Worm (Caenorhabditis elegans) whole organism, midembryonic: ENCODE data around the gene T10H9.8.

Experiments used
- T22C8.4 ChIP-seq: fragments of 200-800 bp; sonication (Bioruptor generic); IDR thresholded peaks from 2 replicates; pipeline ENCODE4 v1.3.6; 2022; ENCODE audit warnings: missing genetic modification characterization, missing compliant biosample characterization
- cog-1 ChIP-seq: sonication (generic microtip); optimal IDR thresholded peaks from 2 replicates; lab custom pipeline; 2016; ENCODE audit warnings: missing genetic modification characterization, missing compliant biosample characterization
- flt-1 ChIP-seq: fragments of 200-800 bp; sonication (Bioruptor generic); IDR thresholded peaks from 2 replicates; pipeline ENCODE4 v1.3.6; 2022; ENCODE audit warnings: missing genetic modification characterization, missing compliant biosample characterization
- klf-2 ChIP-seq: fragments of 200-800 bp; sonication (Bioruptor generic); conservative IDR thresholded peaks from 2 replicates; pipeline ENCODE4 v1.3.6; 2022; ENCODE audit warnings: missing genetic modification reagents, missing genetic modification characterization, missing compliant biosample characterization
- med-1 ChIP-seq: sonication (generic microtip); optimal IDR thresholded peaks from 2 replicates; lab custom pipeline; 2017; ENCODE audit warnings: missing genetic modification characterization, mild to moderate bottlenecking, missing compliant biosample characterization, antibody characterized with exemption, missing genetic modification reagents; ENCODE audit not compliant: insufficient read depth
- ref-1 ChIP-seq: fragments of 200-800 bp; sonication (Bioruptor generic); conservative IDR thresholded peaks from 2 replicates; pipeline ENCODE4 v1.3.6; 2022; ENCODE audit warnings: missing genetic modification reagents, missing genetic modification characterization, missing compliant biosample characterization
- tab-1 ChIP-seq: fragments of 200-800 bp; sonication (Bioruptor generic); IDR thresholded peaks from 2 replicates; pipeline ENCODE4 v1.3.6; 2022; ENCODE audit warnings: missing genetic modification characterization, missing compliant biosample characterization
- ztf-23 ChIP-seq: fragments of 200-800 bp; sonication (Bioruptor generic); IDR thresholded peaks from 2 replicates; pipeline ENCODE4 v1.3.6; 2022; ENCODE audit warnings: missing genetic modification reagents, missing genetic modification characterization, missing compliant biosample characterization
- ztf-29 ChIP-seq: fragments of 200-800 bp; sonication (Bioruptor generic); IDR thresholded peaks from 2 replicates; pipeline ENCODE4 v1.3.6; 2022; ENCODE audit warnings: missing genetic modification reagents, missing genetic modification characterization, missing compliant biosample characterization

The T10H9.8 gene

ce11 chrV:6620809-6621208 is 31.3 kb upstream of the T10H9.8 start:
- TF ChIP-seq ref-1 (GFP tag; lab: Robert Waterston, UW), result no peak
- no peak for TF ChIP-seq T22C8.4 (GFP tag; lab: Robert Waterston, UW)
- TF ChIP-seq cog-1, result no peak
- no peak for TF ChIP-seq ztf-23 (GFP tag; lab: Robert Waterston, UW)
- TF ChIP-seq tab-1 (GFP tag; lab: Robert Waterston, UW), result no peak
- no peak for TF ChIP-seq ztf-29 (GFP tag; lab: Robert Waterston, UW)

- TF ChIP-seq flt-1 (GFP tag; lab: Robert Waterston, UW) (no peak), tab-1 (GFP tag; lab: Robert Waterston, UW) (no peak), cog-1 (no peak), ztf-23 (GFP tag; lab: Robert Waterston, UW) (no peak), klf-2 (GFP tag; lab: Robert Waterston, UW) (no peak), ref-1 (GFP tag; lab: Robert Waterston, UW) (no peak), med-1 (no peak)
Observed at ce11 chrV:6621894-6622293, 30.3 kb upstream of the T10H9.8 start, which contains the start of gene nhr-37. Gene nhr-37 (plus strand): TSS chrV:6622194.

ce11 chrV:6626244-6626643 is 25.9 kb upstream of the T10H9.8 start, which contains the start of gene ppt-1:
Gene ppt-1 (minus strand): TSS chrV:6626344.
- TF ChIP-seq ztf-29 (GFP tag; lab: Robert Waterston, UW), result no peak
- TF ChIP-seq T22C8.4 (GFP tag; lab: Robert Waterston, UW), result no peak
- TF ChIP-seq ztf-23 (GFP tag; lab: Robert Waterston, UW), result no peak
- TF ChIP-seq cog-1, result no peak
- TF ChIP-seq ref-1 (GFP tag; lab: Robert Waterston, UW), result no peak
- no peak for TF ChIP-seq tab-1 (GFP tag; lab: Robert Waterston, UW)
- TF ChIP-seq flt-1 (GFP tag; lab: Robert Waterston, UW), result no peak
- no peak for TF ChIP-seq med-1
- TF ChIP-seq klf-2 (GFP tag; lab: Robert Waterston, UW), result no peak

- TF ChIP-seq cog-1 (no peak), flt-1 (GFP tag; lab: Robert Waterston, UW) (no peak), klf-2 (GFP tag; lab: Robert Waterston, UW) (no peak), med-1 (no peak), T22C8.4 (GFP tag; lab: Robert Waterston, UW) (no peak), ztf-23 (GFP tag; lab: Robert Waterston, UW) (no peak), ref-1 (GFP tag; lab: Robert Waterston, UW) (no peak), ztf-29 (GFP tag; lab: Robert Waterston, UW) (no peak), tab-1 (GFP tag; lab: Robert Waterston, UW) (no peak)
Observed at ce11 chrV:6630769-6631168, 21.4 kb upstream of the T10H9.8 start.

- no peak for TF ChIP-seq tab-1 (GFP tag; lab: Robert Waterston, UW)
- no peak for TF ChIP-seq klf-2 (GFP tag; lab: Robert Waterston, UW)
- no peak for TF ChIP-seq ref-1 (GFP tag; lab: Robert Waterston, UW)
- TF ChIP-seq cog-1, result no peak
- TF ChIP-seq med-1, result no peak
- TF ChIP-seq T22C8.4 (GFP tag; lab: Robert Waterston, UW), result no peak
- TF ChIP-seq ztf-23 (GFP tag; lab: Robert Waterston, UW), result no peak
- no peak for TF ChIP-seq flt-1 (GFP tag; lab: Robert Waterston, UW)
- no peak for TF ChIP-seq ztf-29 (GFP tag; lab: Robert Waterston, UW)
Observed at ce11 chrV:6631866-6632265, 20.3 kb upstream of the T10H9.8 start.

- TF ChIP-seq cog-1 (no peak), flt-1 (GFP tag; lab: Robert Waterston, UW) (no peak), ref-1 (GFP tag; lab: Robert Waterston, UW) (no peak), klf-2 (GFP tag; lab: Robert Waterston, UW) (no peak), tab-1 (GFP tag; lab: Robert Waterston, UW) (no peak), med-1 (no peak), ztf-23 (GFP tag; lab: Robert Waterston, UW) (no peak), ztf-29 (GFP tag; lab: Robert Waterston, UW) (no peak), T22C8.4 (GFP tag; lab: Robert Waterston, UW) (no peak)
Observed at ce11 chrV:6632925-6633324, 19.2 kb upstream of the T10H9.8 start, which contains the start of gene scd-2. Gene scd-2 (plus strand): TSS chrV:6633225.

- TF ChIP-seq cog-1 (no peak), klf-2 (GFP tag; lab: Robert Waterston, UW) (no peak), ref-1 (GFP tag; lab: Robert Waterston, UW) (no peak), ztf-29 (GFP tag; lab: Robert Waterston, UW) (no peak)
Observed at ce11 chrV:6645810-6646209, 6.3 kb upstream of the T10H9.8 start.

ce11 chrV:6649317-6649716 is 2.8 kb upstream of the T10H9.8 start, which contains the start of gene T10H9.1:
Gene T10H9.1 (plus strand): TSS chrV:6649617.
- TF ChIP-seq tab-1 (GFP tag; lab: Robert Waterston, UW) (no peak), cog-1 (no peak), T22C8.4 (GFP tag; lab: Robert Waterston, UW) (no peak), ref-1 (GFP tag; lab: Robert Waterston, UW) (no peak), ztf-29 (GFP tag; lab: Robert Waterston, UW) (no peak), flt-1 (GFP tag; lab: Robert Waterston, UW) (no peak), med-1 (no peak), klf-2 (GFP tag; lab: Robert Waterston, UW) (no peak), ztf-23 (GFP tag; lab: Robert Waterston, UW) (no peak)

ce11 chrV:6650508-6650907 is 1.6 kb upstream of the T10H9.8 start:
- TF ChIP-seq med-1 (no peak), klf-2 (GFP tag; lab: Robert Waterston, UW) (no peak), ztf-29 (GFP tag; lab: Robert Waterston, UW) (no peak), tab-1 (GFP tag; lab: Robert Waterston, UW) (no peak), cog-1 (no peak), T22C8.4 (GFP tag; lab: Robert Waterston, UW) (no peak), flt-1 (GFP tag; lab: Robert Waterston, UW) (no peak), ref-1 (GFP tag; lab: Robert Waterston, UW) (no peak), ztf-23 (GFP tag; lab: Robert Waterston, UW) (no peak)

ce11 chrV:6655174-6655573 is 3.0 kb downstream of the T10H9.8 start, which contains the start of gene syx-18:
Gene syx-18 (minus strand): TSS chrV:6655449.
- TF ChIP-seq med-1 (no peak), ztf-23 (GFP tag; lab: Robert Waterston, UW) (no peak), ztf-29 (GFP tag; lab: Robert Waterston, UW) (no peak), flt-1 (GFP tag; lab: Robert Waterston, UW) (no peak)
